Fruit fly (Drosophila melanogaster) whole organism, wandering third instar larva: ENCODE results near the gene loaf.

Source experiments
- CrebA ChIP-seq: fragments of 200-800 bp; sonication (Bioruptor generic); optimal IDR thresholded peaks from 2 replicates; lab custom pipeline; 2016; ENCODE audit warnings: missing biosample characterization, mild to moderate bottlenecking, missing genetic modification characterization, borderline replicate concordance
- Hnf4 ChIP-seq: fragments of 200-800 bp; sonication (Bioruptor generic); optimal IDR thresholded peaks from 2 replicates; lab custom pipeline; 2016; ENCODE audit warnings: missing biosample characterization, mild to moderate bottlenecking, missing genetic modification characterization
- Hr78 ChIP-seq: fragments of >200 bp; optimal IDR thresholded peaks from 2 replicates; lab custom pipeline; 2017; ENCODE audit warnings: missing biosample characterization, missing genetic modification characterization
- Myc ChIP-seq: fragments of >200 bp; optimal IDR thresholded peaks from 2 replicates; lab custom pipeline; 2017
- OdsH ChIP-seq: fragments of 200-800 bp; sonication (Bioruptor generic); optimal IDR thresholded peaks from 2 replicates; lab custom pipeline; 2016; ENCODE audit warnings: missing biosample characterization, mild to moderate bottlenecking, missing genetic modification characterization
- dmrt93B ChIP-seq: fragments of 200-800 bp; sonication (Bioruptor generic); optimal IDR thresholded peaks from 2 replicates; lab custom pipeline; 2018; ENCODE audit warnings: missing biosample characterization, mild to moderate bottlenecking, missing genetic modification characterization
- tai ChIP-seq: sonication (Bioruptor generic); optimal IDR thresholded peaks from 2 replicates; lab custom pipeline; 2016; ENCODE audit warnings: missing biosample characterization, missing genetic modification characterization
- woc ChIP-seq: sonication (Bioruptor generic); optimal IDR thresholded peaks from 2 replicates; lab custom pipeline; 2016; ENCODE audit warnings: missing biosample characterization, mild to moderate bottlenecking, missing genetic modification characterization

DNA sequence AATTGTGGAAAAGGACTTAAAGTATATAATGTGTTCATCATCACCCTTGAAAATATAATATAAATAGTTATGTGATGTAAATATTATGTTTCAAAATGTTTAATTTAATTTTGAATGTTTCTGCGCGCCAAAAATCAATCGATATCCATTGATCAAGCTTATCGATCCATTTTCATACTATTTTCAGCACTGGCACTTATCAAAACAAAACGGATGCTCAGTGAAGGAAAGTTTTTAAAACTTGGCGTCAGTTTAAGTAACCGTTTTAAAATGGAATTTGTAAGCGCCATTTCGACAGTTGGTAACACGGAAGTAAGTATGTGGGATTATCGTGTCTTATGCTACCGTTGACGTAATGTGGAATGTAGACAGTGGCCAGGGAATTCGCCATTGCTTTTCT, 37.8 kb downstream of the loaf start, which contains the start of gene sunn:
- TF ChIP-seq woc (GFP tag; lab: Kevin White, UChicago) (no peak), Myc (no peak), Hnf4 (GFP tag; lab: Kevin White, UChicago) (no peak), OdsH (GFP tag; lab: Kevin White, UChicago) (no peak), dmrt93B (GFP tag; lab: Kevin White, UChicago) (no peak), Hr78 (no peak), CrebA (GFP tag; lab: Kevin White, UChicago) (no peak), tai (GFP tag; lab: Kevin White, UChicago) (no peak)
